Worm (Caenorhabditis elegans) whole organism, midembryonic: ENCODE measurements around the gene M28.9.

Experiments used
- T22C8.4 ChIP-seq: fragments of 200-800 bp; sonication (Bioruptor generic); IDR thresholded peaks from 2 replicates; pipeline ENCODE4 v1.3.6; 2022; ENCODE audit warnings: missing genetic modification characterization, missing compliant biosample characterization
- flt-1 ChIP-seq: fragments of 200-800 bp; sonication (Bioruptor generic); IDR thresholded peaks from 2 replicates; pipeline ENCODE4 v1.3.6; 2022; ENCODE audit warnings: missing genetic modification characterization, missing compliant biosample characterization

- TF ChIP-seq flt-1 (GFP tag; lab: Robert Waterston, UW): no peak
- no peak for TF ChIP-seq T22C8.4 (GFP tag; lab: Robert Waterston, UW)
These were observed 22.3 kb downstream of the M28.9 start for ce11 chrII:10661448-10662064.
